Worm (Caenorhabditis elegans) whole organism, mixed stage, embryonic: ENCODE data around the gene pars-1.

ENCODE experiments used
- drap-1 ChIP-seq: fragments of 200-800 bp; sonication (Bioruptor generic); optimal IDR thresholded peaks from 3 replicates; lab custom pipeline; 2018; ENCODE audit warnings: mild to moderate bottlenecking, missing genetic modification characterization, missing compliant biosample characterization
- lsy-2 ChIP-seq: fragments of 150-350 bp; optimal IDR thresholded peaks from 2 replicates; lab custom pipeline; 2014; ENCODE audit warnings: missing biosample characterization, missing genetic modification characterization
- mep-1 ChIP-seq: fragments of 150-350 bp; optimal IDR thresholded peaks from 2 replicates; lab custom pipeline; 2017; ENCODE audit warnings: missing biosample characterization, missing genetic modification reagents, missing genetic modification characterization, inconsistent platforms
- nhr-237 ChIP-seq: fragments of 150-350 bp; optimal IDR thresholded peaks from 2 replicates; lab custom pipeline; 2014; ENCODE audit warnings: missing biosample characterization, missing genetic modification characterization
- nhr-28 ChIP-seq: fragments of 150-350 bp; optimal IDR thresholded peaks from 2 replicates; lab custom pipeline; 2014; ENCODE audit warnings: missing biosample characterization, missing genetic modification characterization

- TF ChIP-seq mep-1 (tag; lab: Kevin White, UChicago) (no peak), nhr-28 (tag; lab: Kevin White, UChicago) (no peak), lsy-2 (tag; lab: Kevin White, UChicago) (no peak), drap-1 (GFP tag; lab: Kevin White, UChicago) (no peak), nhr-237 (tag; lab: Kevin White, UChicago) (no peak)
Observed at ce11 chrIII:7271083-7271482, 32.3 kb downstream of the pars-1 start.
